Fruit fly (Drosophila melanogaster) whole organism, embryonic: ENCODE data around the gene mio.

ENCODE experiments used
- ATbp ChIP-seq: fragments of 200-800 bp; sonication (Bioruptor generic); optimal IDR thresholded peaks from 2 replicates; lab custom pipeline; 2017; ENCODE audit warnings: missing biosample characterization, mild to moderate bottlenecking, missing genetic modification characterization, missing genetic modification reagents
- Abd-B ChIP-seq: fragments of 200-800 bp; sonication (Bioruptor generic); optimal IDR thresholded peaks from 2 replicates; lab custom pipeline; 2018; ENCODE audit warnings: missing biosample characterization, mild to moderate bottlenecking, missing genetic modification characterization, moderate library complexity
- Bdp1 ChIP-seq: fragments of 200-800 bp; sonication (Bioruptor generic); optimal IDR thresholded peaks from 3 replicates; lab custom pipeline; 2016; ENCODE audit warnings: missing biosample characterization, missing genetic modification characterization
- BtbVII ChIP-seq: fragments of 200-800 bp; sonication (Bioruptor generic); optimal IDR thresholded peaks from 3 replicates; lab custom pipeline; 2017; ENCODE audit warnings: missing biosample characterization, mild to moderate bottlenecking, missing genetic modification characterization
- CG10209 ChIP-seq: fragments of 200-800 bp; sonication (Bioruptor generic); optimal IDR thresholded peaks from 3 replicates; lab custom pipeline; 2017; ENCODE audit warnings: missing biosample characterization, mild to moderate bottlenecking, missing genetic modification characterization, missing genetic modification reagents
- CG12104 ChIP-seq: fragments of 200-800 bp; sonication (Bioruptor generic); optimal IDR thresholded peaks from 3 replicates; lab custom pipeline; 2016; ENCODE audit warnings: missing biosample characterization, missing genetic modification characterization
- CG12744 ChIP-seq: fragments of 200-800 bp; sonication (Bioruptor generic); optimal IDR thresholded peaks from 2 replicates; lab custom pipeline; 2016; ENCODE audit warnings: missing biosample characterization, missing genetic modification characterization
- CG13296 ChIP-seq: fragments of 200-800 bp; sonication (Bioruptor generic); optimal IDR thresholded peaks from 3 replicates; lab custom pipeline; 2018; ENCODE audit warnings: missing biosample characterization, mild to moderate bottlenecking, missing genetic modification characterization
- CG13894 ChIP-seq: fragments of 200-800 bp; sonication (Bioruptor generic); optimal IDR thresholded peaks from 3 replicates; lab custom pipeline; 2018; ENCODE audit warnings: missing biosample characterization, mild to moderate bottlenecking, missing genetic modification characterization, moderate library complexity
- CG14667 ChIP-seq: fragments of 200-800 bp; sonication (Bioruptor generic); IDR thresholded peaks from 2 replicates; pipeline ENCODE4 v1.3.6; 2022; ENCODE audit warnings: missing biosample characterization, missing genetic modification characterization
- CG14860 ChIP-seq: fragments of 200-800 bp; sonication (Bioruptor generic); IDR thresholded peaks from 3 replicates; pipeline ENCODE4 v1.3.6; 2022; ENCODE audit warnings: missing biosample characterization, missing genetic modification characterization; ENCODE audit not compliant: partially characterized antibody
- CG17829 ChIP-seq: fragments of 200-800 bp; optimal IDR thresholded peaks from 2 replicates; lab custom pipeline; 2019; ENCODE audit warnings: missing biosample characterization, mild to moderate bottlenecking, missing genetic modification characterization, moderate library complexity
- CG2678 ChIP-seq: fragments of 200-800 bp; sonication (Bioruptor generic); optimal IDR thresholded peaks from 3 replicates; lab custom pipeline; 2019; ENCODE audit warnings: missing biosample characterization, mild to moderate bottlenecking, missing genetic modification characterization, moderate library complexity
- CG34422 ChIP-seq: fragments of 200-800 bp; sonication (Bioruptor generic); IDR thresholded peaks from 3 replicates; pipeline ENCODE4 v1.3.6; 2022; ENCODE audit warnings: missing biosample characterization, missing genetic modification characterization
- CG4404 ChIP-seq: fragments of 200-800 bp; sonication (Bioruptor generic); IDR thresholded peaks from 2 replicates; pipeline ENCODE4 v1.3.6; 2022; ENCODE audit warnings: missing biosample characterization, missing genetic modification characterization
- CG4707 ChIP-seq: fragments of 200-800 bp; sonication (Bioruptor generic); optimal IDR thresholded peaks from 2 replicates; lab custom pipeline; 2018; ENCODE audit warnings: missing biosample characterization, mild to moderate bottlenecking, missing genetic modification characterization, moderate library complexity
- CG4854 ChIP-seq: fragments of 200-800 bp; sonication (Bioruptor generic); optimal IDR thresholded peaks from 2 replicates; lab custom pipeline; 2016; ENCODE audit warnings: missing biosample characterization, missing genetic modification characterization, inconsistent platforms
- CG7987 ChIP-seq: fragments of 200-800 bp; sonication (Bioruptor generic); optimal IDR thresholded peaks from 2 replicates; lab custom pipeline; 2018; ENCODE audit warnings: missing biosample characterization, mild to moderate bottlenecking, missing genetic modification characterization, moderate library complexity
- CG9817 ChIP-seq: fragments of 200-800 bp; sonication (Bioruptor generic); optimal IDR thresholded peaks from 2 replicates; lab custom pipeline; 2018; ENCODE audit warnings: missing biosample characterization, mild to moderate bottlenecking, missing genetic modification characterization, moderate library complexity
- Chrac-16 ChIP-seq: fragments of 200-800 bp; sonication (Bioruptor generic); optimal IDR thresholded peaks from 3 replicates; lab custom pipeline; 2016; ENCODE audit warnings: missing biosample characterization, missing genetic modification characterization
- Dbx ChIP-seq: fragments of 200-800 bp; sonication (Bioruptor generic); IDR thresholded peaks from 3 replicates; pipeline ENCODE4 v1.3.6; 2022; ENCODE audit warnings: missing biosample characterization, missing genetic modification characterization
- Ets97D ChIP-seq: fragments of 200-800 bp; sonication (Bioruptor generic); optimal IDR thresholded peaks from 3 replicates; lab custom pipeline; 2016; ENCODE audit warnings: missing biosample characterization, missing genetic modification characterization
- HLHmδ ChIP-seq: fragments of 200-800 bp; sonication (Bioruptor generic); optimal IDR thresholded peaks from 2 replicates; lab custom pipeline; 2018; ENCODE audit warnings: missing biosample characterization, mild to moderate bottlenecking, missing genetic modification characterization, moderate library complexity
- Hmx ChIP-seq: fragments of 200-800 bp; sonication (Bioruptor generic); optimal IDR thresholded peaks from 2 replicates; lab custom pipeline; 2016; ENCODE audit warnings: missing biosample characterization, missing genetic modification characterization
- NK7.1 ChIP-seq: fragments of 200-800 bp; sonication (Bioruptor generic); optimal IDR thresholded peaks from 3 replicates; lab custom pipeline; 2016; ENCODE audit warnings: missing biosample characterization, missing genetic modification characterization
- PHDP ChIP-seq: fragments of 200-800 bp; sonication (Bioruptor generic); optimal IDR thresholded peaks from 3 replicates; lab custom pipeline; 2018; ENCODE audit warnings: missing biosample characterization, mild to moderate bottlenecking, missing genetic modification characterization, moderate library complexity
- Sry-δ ChIP-seq: fragments of 200-800 bp; sonication (Bioruptor generic); optimal IDR thresholded peaks from 2 replicates; lab custom pipeline; 2016; ENCODE audit warnings: missing biosample characterization, missing genetic modification characterization
- Xrp1 ChIP-seq: fragments of 200-800 bp; sonication (Bioruptor generic); IDR thresholded peaks from 2 replicates; pipeline ENCODE4 v1.3.6; 2022; ENCODE audit warnings: missing biosample characterization, missing genetic modification characterization
- ato ChIP-seq: fragments of 200-800 bp; sonication (Bioruptor generic); IDR thresholded peaks from 2 replicates; pipeline ENCODE4 v1.3.6; 2022; ENCODE audit warnings: missing biosample characterization, missing genetic modification characterization; ENCODE audit not compliant: partially characterized antibody
- bab2 ChIP-seq: fragments of 200-800 bp; sonication (Bioruptor generic); optimal IDR thresholded peaks from 2 replicates; lab custom pipeline; 2016; ENCODE audit warnings: missing biosample characterization, missing genetic modification characterization
- bcd ChIP-seq: fragments of 200-800 bp; sonication (Bioruptor generic); optimal IDR thresholded peaks from 2 replicates; lab custom pipeline; 2017; ENCODE audit warnings: missing biosample characterization, mild to moderate bottlenecking, missing genetic modification characterization
- bowl ChIP-seq: fragments of 200-800 bp; sonication (Bioruptor generic); IDR thresholded peaks from 2 replicates; pipeline ENCODE4 v1.3.6; 2022; ENCODE audit warnings: missing biosample characterization, missing genetic modification characterization
- br ChIP-seq: fragments of >200 bp; optimal IDR thresholded peaks from 2 replicates; lab custom pipeline; 2017
- cwo ChIP-seq: fragments of 200-800 bp; sonication (Bioruptor generic); optimal IDR thresholded peaks from 3 replicates; lab custom pipeline; 2017; ENCODE audit warnings: missing biosample characterization, missing genetic modification characterization, mild to moderate bottlenecking, moderate library complexity, missing genetic modification reagents
- en ChIP-seq: fragments of 200-800 bp; sonication (Bioruptor generic); optimal IDR thresholded peaks from 2 replicates; lab custom pipeline; 2016; ENCODE audit warnings: missing biosample characterization, missing genetic modification characterization
- esg ChIP-seq: fragments of 200-800 bp; sonication (Bioruptor generic); conservative IDR thresholded peaks from 2 replicates; pipeline ENCODE4 v1.3.6; 2022; ENCODE audit warnings: missing biosample characterization, missing genetic modification characterization
- fd102C ChIP-seq: fragments of 200-800 bp; sonication (Bioruptor generic); optimal IDR thresholded peaks from 2 replicates; lab custom pipeline; 2018; ENCODE audit warnings: missing biosample characterization, mild to moderate bottlenecking, missing genetic modification characterization, moderate library complexity
- fd64A ChIP-seq: fragments of 200-800 bp; sonication (Bioruptor generic); optimal IDR thresholded peaks from 3 replicates; lab custom pipeline; 2018; ENCODE audit warnings: missing biosample characterization, mild to moderate bottlenecking, missing genetic modification characterization
- fd96Cb ChIP-seq: fragments of 200-800 bp; sonication (Bioruptor generic); optimal IDR thresholded peaks from 2 replicates; lab custom pipeline; 2018; ENCODE audit warnings: missing biosample characterization, mild to moderate bottlenecking, missing genetic modification characterization, moderate library complexity
- gcm2 ChIP-seq: fragments of 200-800 bp; sonication (Bioruptor generic); optimal IDR thresholded peaks from 2 replicates; lab custom pipeline; 2016; ENCODE audit warnings: missing biosample characterization, missing genetic modification characterization
- lmd ChIP-seq: fragments of 200-800 bp; sonication (Bioruptor generic); IDR thresholded peaks from 2 replicates; pipeline ENCODE4 v1.3.6; 2022; ENCODE audit warnings: missing biosample characterization, missing genetic modification characterization
- lola ChIP-seq, 3 experiments: fragments of >200 bp in 2 of 3; fragments of 200-800 bp in 1 of 3; sonication (Bioruptor generic) in 1 of 3; optimal IDR thresholded peaks; 2 replicates each; lab custom pipeline; 2017 to 2019; ENCODE audit warnings: missing biosample characterization in 3 of 3, missing genetic modification characterization in 3 of 3, mild to moderate bottlenecking in 1 of 3, moderate library complexity in 1 of 3
- lov ChIP-seq, 2 experiments: fragments of 200-800 bp in 1 of 2; fragments of >200 bp in 1 of 2; sonication (Bioruptor generic) in 1 of 2; IDR thresholded peaks in 1 of 2; optimal IDR thresholded peaks in 1 of 2; 2 replicates in 1 of 2; 3 replicates in 1 of 2; pipeline versions ENCODE4 v1.3.6 to Lab custom; 2017 to 2022; ENCODE audit warnings: missing biosample characterization in 1 of 2, missing genetic modification characterization in 1 of 2
- org-1 ChIP-seq: fragments of 200-800 bp; sonication (Bioruptor generic); optimal IDR thresholded peaks from 2 replicates; lab custom pipeline; 2017; ENCODE audit warnings: missing biosample characterization, missing genetic modification characterization
- repo ChIP-seq: fragments of 200-800 bp; sonication (Bioruptor generic); optimal IDR thresholded peaks from 2 replicates; lab custom pipeline; 2016; ENCODE audit warnings: missing biosample characterization, missing genetic modification characterization
- sens-2 ChIP-seq: fragments of 200-800 bp; sonication (Bioruptor generic); IDR thresholded peaks from 2 replicates; pipeline ENCODE4 v1.3.6; 2022; ENCODE audit warnings: missing biosample characterization, missing genetic modification characterization
- sima ChIP-seq: fragments of 200-800 bp; sonication (Bioruptor generic); optimal IDR thresholded peaks from 2 replicates; lab custom pipeline; 2016; ENCODE audit warnings: missing biosample characterization, missing genetic modification characterization
- sr ChIP-seq: fragments of 200-800 bp; sonication (Bioruptor generic); IDR thresholded peaks from 3 replicates; pipeline ENCODE4 v1.3.6; 2022; ENCODE audit warnings: missing biosample characterization, missing genetic modification characterization
- tap ChIP-seq: fragments of 200-800 bp; optimal IDR thresholded peaks from 3 replicates; lab custom pipeline; 2019; ENCODE audit warnings: missing biosample characterization, mild to moderate bottlenecking, missing genetic modification characterization, moderate library complexity
- tup ChIP-seq: fragments of 200-800 bp; sonication (Bioruptor generic); optimal IDR thresholded peaks from 2 replicates; lab custom pipeline; 2016; ENCODE audit warnings: missing biosample characterization, mild to moderate bottlenecking, missing genetic modification characterization, moderate library complexity

mio gene

DNA sequence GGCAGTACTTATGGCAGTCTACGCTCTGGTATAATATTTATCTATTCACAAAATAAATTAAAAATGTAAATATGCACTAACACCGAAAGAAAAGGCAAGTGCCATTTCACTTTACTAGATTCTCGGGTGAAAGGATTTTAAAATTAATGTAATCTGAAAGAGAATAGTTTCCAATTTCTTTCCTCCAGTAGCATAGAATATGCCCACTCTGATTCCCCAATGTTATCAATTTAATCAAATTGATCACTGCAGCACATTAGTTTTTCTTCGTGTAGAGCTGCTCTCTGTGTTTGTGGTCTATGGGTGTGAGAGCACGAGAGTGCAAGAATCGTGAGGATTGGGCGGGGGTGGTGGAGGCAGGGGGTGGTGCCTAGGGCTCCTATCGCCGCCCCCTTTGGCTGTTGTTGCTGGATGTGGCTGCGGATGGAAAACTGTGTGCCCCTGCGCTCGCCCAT is 16.0 kb upstream of the mio start (continued):
- TF ChIP-seq CG17829 (tag; lab: Kevin White, UChicago) (peak; percentile 91), CG4707 (GFP tag; lab: Kevin White, UChicago) (peak; percentile 78), CG9817 (tag; lab: Kevin White, UChicago) (peak; percentile 35), br (no peak), Ets97D (GFP tag; lab: Kevin White, UChicago) (peak; percentile 6), CG7987 (GFP tag; lab: Kevin White, UChicago) (peak; percentile 59), CG13296 (GFP tag; lab: Kevin White, UChicago) (peak; percentile 12), en (GFP tag; lab: Kevin White, UChicago) (peak; percentile 63), lmd (peak; percentile 68; the same call in 1 of the 2 replicates), Hmx (no peak), gcm2 (GFP tag; lab: Kevin White, UChicago) (peak; percentile 2), Chrac-16 (peak; percentile 78), CG34422 (peak; percentile 80; the same call in 2 of the 3 replicates), CG14667 (GFP tag; lab: Robert Waterston, UW) (peak; percentile 45; the same call in 1 of the 2 replicates), CG4404 (peak; percentile 59), BtbVII (GFP tag; lab: Kevin White, UChicago) (peak; percentile 71), Bdp1 (GFP tag; lab: Kevin White, UChicago) (peak; percentile 29), org-1 (peak; percentile 76), bowl (GFP tag; lab: Robert Waterston, UW) (no peak), sens-2 (no peak), cwo (GFP tag; lab: Kevin White, UChicago) (peak; percentile 50), lola (GFP tag; optimal IDR thresholded peaks at IDR 0.05; lab: Kevin White, UChicago) (peak in 1 of 3 experiments; percentile 97), tap (tag; lab: Kevin White, UChicago) (peak; percentile 85), CG12744 (GFP tag; lab: Kevin White, UChicago) (no peak), ato (GFP tag; lab: Robert Waterston, UW) (no peak), Xrp1 (GFP tag; lab: Robert Waterston, UW) (peak; percentile 87), fd96Cb (tag; lab: Kevin White, UChicago) (peak; percentile 88), CG2678 (peak; percentile 88), lov (optimal IDR thresholded peaks at IDR 0.05; lab: Kevin White, UChicago) (no peak), lov (GFP tag; IDR thresholded peaks at IDR 0.05; lab: Robert Waterston, UW) (peak; percentile 72; the same call in 1 of the 3 replicates), CG13894 (tag; lab: Kevin White, UChicago) (no peak), sr (no peak), Sry-δ (GFP tag; lab: Kevin White, UChicago) (no peak), Dbx (GFP tag; lab: Robert Waterston, UW) (no peak), bcd (GFP tag; lab: Kevin White, UChicago) (peak; percentile 81), CG12104 (GFP tag; lab: Kevin White, UChicago) (peak; percentile 86), CG14860 (no peak; the same call in 2 of the 3 replicates), HLHmδ (GFP tag; lab: Kevin White, UChicago) (no peak), PHDP (tag; lab: Kevin White, UChicago) (peak; percentile 85), tup (peak; percentile 64), CG4854 (GFP tag; lab: Kevin White, UChicago) (peak; percentile 47), fd102C (GFP tag; lab: Kevin White, UChicago) (peak; percentile 26), CG10209 (GFP tag; lab: Kevin White, UChicago) (peak; percentile 84), Abd-B (GFP tag; lab: Kevin White, UChicago) (peak; percentile 84), NK7.1 (peak; percentile 28), esg (GFP tag; lab: Robert Waterston, UW) (peak; percentile 49), ATbp (peak; percentile 91), sima (GFP tag; lab: Kevin White, UChicago) (no peak), repo (GFP tag; lab: Kevin White, UChicago) (peak; percentile 50), bab2 (GFP tag; lab: Kevin White, UChicago) (peak; percentile 63), fd64A (GFP tag; lab: Kevin White, UChicago) (peak; percentile 90)
